Fruit fly (Drosophila melanogaster) whole organism, embryonic: ENCODE results near the gene SMC1.
A peak's percentile ranks its signal among the peaks of the same experiment; 100 is the strongest.

Experiments used
- ATbp ChIP-seq: fragments of 200-800 bp; sonication (Bioruptor generic); optimal IDR thresholded peaks from 2 replicates; lab custom pipeline; 2017; ENCODE audit warnings: missing biosample characterization, mild to moderate bottlenecking, missing genetic modification characterization, missing genetic modification reagents
- B-H1 ChIP-seq: fragments of 200-800 bp; sonication (Bioruptor generic); IDR thresholded peaks from 3 replicates; pipeline ENCODE4 v1.3.6; 2022; ENCODE audit warnings: missing biosample characterization, missing genetic modification characterization
- Bgb ChIP-seq: fragments of 200-800 bp; sonication (Bioruptor generic); IDR thresholded peaks from 2 replicates; pipeline ENCODE4 v1.3.6; 2022; ENCODE audit warnings: missing biosample characterization, missing genetic modification characterization; ENCODE audit not compliant: partially characterized antibody
- Blimp-1 ChIP-seq: fragments of 200-800 bp; sonication (Bioruptor generic); optimal IDR thresholded peaks from 3 replicates; lab custom pipeline; 2018; ENCODE audit warnings: missing biosample characterization, missing genetic modification characterization, mild to moderate bottlenecking, moderate library complexity, missing genetic modification reagents
- CG10366 ChIP-seq: fragments of 200-800 bp; sonication (Bioruptor generic); IDR thresholded peaks from 2 replicates; pipeline ENCODE4 v1.3.6; 2022; ENCODE audit warnings: missing biosample characterization, missing genetic modification characterization
- CG12769 ChIP-seq: fragments of 200-800 bp; sonication (Bioruptor generic); optimal IDR thresholded peaks from 2 replicates; lab custom pipeline; 2019; ENCODE audit warnings: missing biosample characterization, mild to moderate bottlenecking, missing genetic modification characterization, moderate library complexity
- CG13424 ChIP-seq: fragments of 200-800 bp; sonication (Bioruptor generic); optimal IDR thresholded peaks from 2 replicates; lab custom pipeline; 2019; ENCODE audit warnings: missing biosample characterization, mild to moderate bottlenecking, missing genetic modification characterization, moderate library complexity
- CG3407 ChIP-seq: fragments of 200-800 bp; sonication (Bioruptor generic); optimal IDR thresholded peaks from 2 replicates; lab custom pipeline; 2018; ENCODE audit warnings: missing biosample characterization, mild to moderate bottlenecking, missing genetic modification characterization
- CG4854 ChIP-seq: fragments of 200-800 bp; sonication (Bioruptor generic); optimal IDR thresholded peaks from 2 replicates; lab custom pipeline; 2016; ENCODE audit warnings: missing biosample characterization, missing genetic modification characterization, inconsistent platforms
- CG6175 ChIP-seq: fragments of 200-800 bp; sonication (Bioruptor generic); IDR thresholded peaks from 3 replicates; pipeline ENCODE4 v1.3.6; 2022; ENCODE audit warnings: missing biosample characterization, missing genetic modification characterization
- CG6272 ChIP-seq: fragments of 200-800 bp; sonication (Bioruptor generic); IDR thresholded peaks from 2 replicates; pipeline ENCODE4 v1.3.6; 2022; ENCODE audit warnings: missing biosample characterization, missing genetic modification characterization
- CG7357 ChIP-seq: fragments of 200-800 bp; sonication (Bioruptor generic); IDR thresholded peaks from 3 replicates; pipeline ENCODE4 v1.3.6; 2022; ENCODE audit warnings: missing biosample characterization, missing genetic modification characterization
- CG8478 ChIP-seq: fragments of >200 bp; optimal IDR thresholded peaks from 2 replicates; lab custom pipeline; 2018
- CG8944 ChIP-seq: fragments of 200-800 bp; sonication (Bioruptor generic); optimal IDR thresholded peaks from 3 replicates; lab custom pipeline; 2016; ENCODE audit warnings: missing biosample characterization, missing genetic modification characterization
- CG9817 ChIP-seq: fragments of 200-800 bp; sonication (Bioruptor generic); optimal IDR thresholded peaks from 2 replicates; lab custom pipeline; 2018; ENCODE audit warnings: missing biosample characterization, mild to moderate bottlenecking, missing genetic modification characterization, moderate library complexity
- Doc3 ChIP-seq: fragments of 200-800 bp; sonication (Bioruptor generic); IDR thresholded peaks from 3 replicates; pipeline ENCODE4 v1.3.6; 2022; ENCODE audit warnings: missing biosample characterization, missing genetic modification characterization; ENCODE audit not compliant: partially characterized antibody
- Gug ChIP-seq: fragments of 200-800 bp; sonication (Bioruptor generic); IDR thresholded peaks from 4 replicates; pipeline ENCODE4 v1.3.6; 2022; ENCODE audit warnings: missing biosample characterization, missing genetic modification characterization
- Hr51 ChIP-seq, 2 experiments: fragments of 200-800 bp; sonication (Bioruptor generic); optimal IDR thresholded peaks; 2 replicates in 1 of 2; 3 replicates in 1 of 2; lab custom pipeline; 2016 to 2018; ENCODE audit warnings: missing biosample characterization in 2 of 2, missing genetic modification characterization in 2 of 2, mild to moderate bottlenecking in 1 of 2, moderate library complexity in 1 of 2
- Hr78 ChIP-seq, 2 experiments: fragments of 200-800 bp in 1 of 2; fragments of >200 bp in 1 of 2; sonication (Bioruptor generic) in 1 of 2; optimal IDR thresholded peaks; 2 replicates each; lab custom pipeline; 2017 to 2019; ENCODE audit warnings: missing biosample characterization in 2 of 2, missing genetic modification characterization in 2 of 2, mild to moderate bottlenecking in 1 of 2, moderate library complexity in 1 of 2
- Jarid2 ChIP-seq: fragments of 200-800 bp; sonication (Bioruptor generic); optimal IDR thresholded peaks from 3 replicates; lab custom pipeline; 2017; ENCODE audit warnings: mild to moderate bottlenecking, missing biosample characterization, missing genetic modification reagents, missing genetic modification characterization
- Meics ChIP-seq: fragments of 200-800 bp; sonication (Bioruptor generic); optimal IDR thresholded peaks from 2 replicates; lab custom pipeline; 2017; ENCODE audit warnings: missing biosample characterization, mild to moderate bottlenecking, missing genetic modification characterization
- Myb ChIP-seq: fragments of 200-800 bp; sonication (Bioruptor generic); optimal IDR thresholded peaks from 2 replicates; lab custom pipeline; 2016; ENCODE audit warnings: missing biosample characterization, missing genetic modification characterization
- Scr ChIP-seq: fragments of 200-800 bp; sonication (Bioruptor generic); IDR thresholded peaks from 2 replicates; pipeline ENCODE4 v1.3.6; 2022; ENCODE audit warnings: missing biosample characterization, missing genetic modification characterization; ENCODE audit not compliant: partially characterized antibody
- ac ChIP-seq: fragments of 200-800 bp; sonication (Bioruptor generic); optimal IDR thresholded peaks from 3 replicates; lab custom pipeline; 2017; ENCODE audit warnings: missing biosample characterization, mild to moderate bottlenecking, missing genetic modification characterization
- ase ChIP-seq: fragments of 200-800 bp; sonication (Bioruptor generic); IDR thresholded peaks from 3 replicates; pipeline ENCODE4 v1.3.6; 2022; ENCODE audit warnings: missing biosample characterization, missing genetic modification characterization
- cas ChIP-seq: fragments of 200-800 bp; sonication (Bioruptor generic); IDR thresholded peaks from 2 replicates; pipeline ENCODE4 v1.3.6; 2022; ENCODE audit warnings: missing biosample characterization, missing genetic modification characterization
- cato ChIP-seq: fragments of 200-800 bp; sonication (Bioruptor generic); optimal IDR thresholded peaks from 2 replicates; lab custom pipeline; 2016; ENCODE audit warnings: missing biosample characterization, missing genetic modification characterization, borderline replicate concordance
- crc ChIP-seq: fragments of 200-800 bp; sonication (Bioruptor generic); optimal IDR thresholded peaks from 2 replicates; lab custom pipeline; 2016; ENCODE audit warnings: missing biosample characterization, missing genetic modification characterization
- dati ChIP-seq: fragments of 200-800 bp; sonication (Bioruptor generic); IDR thresholded peaks from 2 replicates; pipeline ENCODE4 v1.3.6; 2022; ENCODE audit warnings: missing biosample characterization, missing genetic modification characterization
- dysf ChIP-seq: fragments of 200-800 bp; sonication (Bioruptor generic); IDR thresholded peaks from 3 replicates; pipeline ENCODE4 v1.3.6; 2022; ENCODE audit warnings: missing biosample characterization, missing genetic modification characterization
- emc ChIP-seq: fragments of 200-800 bp; sonication (Bioruptor generic); optimal IDR thresholded peaks from 2 replicates; lab custom pipeline; 2016; ENCODE audit warnings: missing biosample characterization, missing genetic modification characterization
- en ChIP-seq: fragments of 200-800 bp; sonication (Bioruptor generic); optimal IDR thresholded peaks from 2 replicates; lab custom pipeline; 2016; ENCODE audit warnings: missing biosample characterization, missing genetic modification characterization
- eyg ChIP-seq: fragments of 200-800 bp; sonication (Bioruptor generic); optimal IDR thresholded peaks from 3 replicates; lab custom pipeline; 2016; ENCODE audit warnings: missing biosample characterization, missing genetic modification characterization
- fru ChIP-seq: fragments of >200 bp; optimal IDR thresholded peaks from 2 replicates; lab custom pipeline; 2017
- her ChIP-seq: fragments of 200-800 bp; sonication (Bioruptor generic); optimal IDR thresholded peaks from 2 replicates; lab custom pipeline; 2016; ENCODE audit warnings: missing biosample characterization, missing genetic modification characterization
- jigr1 ChIP-seq: fragments of 200-800 bp; sonication (Bioruptor generic); IDR thresholded peaks from 3 replicates; pipeline ENCODE4 v1.3.6; 2022; ENCODE audit warnings: missing biosample characterization, missing genetic modification characterization
- lov ChIP-seq, 2 experiments: fragments of 200-800 bp in 1 of 2; fragments of >200 bp in 1 of 2; sonication (Bioruptor generic) in 1 of 2; IDR thresholded peaks in 1 of 2; optimal IDR thresholded peaks in 1 of 2; 2 replicates in 1 of 2; 3 replicates in 1 of 2; pipeline versions ENCODE4 v1.3.6 to Lab custom; 2017 to 2022; ENCODE audit warnings: missing biosample characterization in 1 of 2, missing genetic modification characterization in 1 of 2
- onecut ChIP-seq: fragments of 200-800 bp; sonication (Bioruptor generic); IDR thresholded peaks from 2 replicates; pipeline ENCODE4 v1.3.6; 2022; ENCODE audit warnings: missing biosample characterization, missing genetic modification characterization
- ranshi ChIP-seq: fragments of 200-800 bp; sonication (Bioruptor generic); IDR thresholded peaks from 2 replicates; pipeline ENCODE4 v1.3.6; 2022; ENCODE audit warnings: missing biosample characterization, missing genetic modification characterization
- sens ChIP-seq: fragments of 200-800 bp; sonication (Bioruptor generic); peaks from one replicate; lab custom pipeline; 2016; ENCODE audit warnings: missing biosample characterization, missing genetic modification characterization
- sens-2 ChIP-seq: fragments of 200-800 bp; sonication (Bioruptor generic); IDR thresholded peaks from 2 replicates; pipeline ENCODE4 v1.3.6; 2022; ENCODE audit warnings: missing biosample characterization, missing genetic modification characterization
- sisA ChIP-seq: fragments of 200-800 bp; sonication (Bioruptor generic); IDR thresholded peaks from 2 replicates; pipeline ENCODE4 v1.3.6; 2022; ENCODE audit warnings: missing biosample characterization, missing genetic modification characterization
- sqz ChIP-seq: fragments of 200-800 bp; sonication (Bioruptor generic); optimal IDR thresholded peaks from 3 replicates; lab custom pipeline; 2018; ENCODE audit warnings: missing biosample characterization, mild to moderate bottlenecking, missing genetic modification characterization
- sr ChIP-seq: fragments of 200-800 bp; sonication (Bioruptor generic); IDR thresholded peaks from 3 replicates; pipeline ENCODE4 v1.3.6; 2022; ENCODE audit warnings: missing biosample characterization, missing genetic modification characterization

The SMC1 gene

DNA sequence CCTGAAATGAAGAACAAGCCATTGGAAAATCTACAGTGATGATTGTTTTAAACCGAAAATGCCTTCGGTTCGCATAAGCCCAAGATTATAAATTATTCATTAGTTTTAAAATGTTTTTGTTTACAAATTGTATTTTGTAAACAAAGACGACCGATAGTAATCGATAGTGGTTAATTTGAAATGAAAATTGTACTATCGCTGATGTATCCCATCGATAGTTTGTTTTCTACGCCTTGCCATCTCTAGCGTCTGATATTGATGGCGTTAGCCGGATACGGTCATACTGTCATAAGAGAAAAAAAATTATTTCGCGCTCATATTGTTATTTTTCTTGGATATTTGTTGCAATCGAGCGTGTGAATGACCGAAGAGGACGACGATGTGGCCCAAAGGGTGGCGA is at the start of gene SMC1 (continued):
- TF ChIP-seq Doc3 (GFP tag; lab: Robert Waterston, UW) (peak; percentile 99), dati (no peak), sens (GFP tag; lab: Kevin White, UChicago) (peak; percentile 86), Hr78 (GFP tag; optimal IDR thresholded peaks at IDR 0.05; lab: Kevin White, UChicago) (no peak), sens-2 (GFP tag; lab: Robert Waterston, UW) (no peak), dysf (peak; percentile 38; the same call in 2 of the 3 replicates), cas (0 out of 2 replicates have a peak, but pooled peaks have one; percentile 39), crc (GFP tag; lab: Kevin White, UChicago) (no peak), Blimp-1 (no peak), CG8944 (GFP tag; lab: Kevin White, UChicago) (no peak), Hr51 (GFP tag; optimal IDR thresholded peaks at IDR 0.05; lab: Kevin White, UChicago) (no peak), lov (optimal IDR thresholded peaks at IDR 0.05; lab: Kevin White, UChicago) (no peak), lov (GFP tag; IDR thresholded peaks at IDR 0.05; lab: Robert Waterston, UW) (no peak), ac (GFP tag; lab: Kevin White, UChicago) (no peak), CG13424 (tag; lab: Kevin White, UChicago) (peak; percentile 42), onecut (GFP tag; lab: Robert Waterston, UW) (peak; percentile 53), CG10366 (GFP tag; lab: Robert Waterston, UW) (no peak), CG6272 (GFP tag; lab: Robert Waterston, UW) (no peak; the same call in 1 of the 2 replicates), Myb (GFP tag; lab: Kevin White, UChicago) (peak; percentile 68), jigr1 (GFP tag; lab: Robert Waterston, UW) (no peak; the same call in 2 of the 3 replicates), emc (no peak), CG4854 (GFP tag; lab: Kevin White, UChicago) (peak; percentile 20)

DNA sequence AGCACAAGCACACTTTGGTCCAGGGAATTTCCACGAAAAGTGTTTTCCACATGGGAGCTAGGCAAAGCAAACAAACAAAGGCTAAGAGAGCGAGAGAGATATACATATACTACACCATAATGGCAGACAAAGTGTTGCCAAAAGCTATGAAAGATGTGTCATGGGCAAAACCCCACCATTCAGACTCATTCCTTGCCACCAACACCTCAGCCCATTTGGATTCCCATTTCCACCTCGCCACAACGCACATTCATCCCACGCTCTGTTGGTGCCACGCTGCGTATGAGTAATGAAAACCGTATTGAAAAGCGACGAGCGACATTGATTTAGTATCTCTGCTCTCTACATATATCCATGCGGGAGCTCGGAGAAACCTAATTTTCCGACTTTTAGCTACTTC is 49.2 kb upstream of the SMC1 start:
- TF ChIP-seq en (GFP tag; lab: Kevin White, UChicago) (no peak), sisA (no peak), sr (peak; percentile 84), CG6175 (GFP tag; lab: Robert Waterston, UW) (peak; percentile 53; the same call in 1 of the 3 replicates), cato (GFP tag; lab: Kevin White, UChicago) (no peak), Meics (GFP tag; lab: Kevin White, UChicago) (no peak), ranshi (GFP tag; lab: Robert Waterston, UW) (no peak), sqz (GFP tag; lab: Kevin White, UChicago) (no peak), fru (lab: Kevin White, UChicago) (no peak), CG3407 (GFP tag; lab: Kevin White, UChicago) (no peak), eyg (GFP tag; lab: Kevin White, UChicago) (no peak), ase (GFP tag; lab: Robert Waterston, UW) (no peak), her (GFP tag; lab: Kevin White, UChicago) (no peak), ATbp (GFP tag; lab: Kevin White, UChicago) (no peak), CG12769 (peak; percentile 79), Bgb (GFP tag; lab: Robert Waterston, UW) (no peak), B-H1 (no peak), Jarid2 (GFP tag; lab: Kevin White, UChicago) (no peak), CG9817 (no peak), Scr (GFP tag; lab: Robert Waterston, UW) (no peak), CG7357 (no peak), CG8478 (lab: Kevin White, UChicago) (no peak), Gug (GFP tag; lab: Robert Waterston, UW) (no peak)
